Fruit fly (Drosophila melanogaster): Measurements from ENCODE around the gene CG14089.

The CG14089 gene

DNA sequence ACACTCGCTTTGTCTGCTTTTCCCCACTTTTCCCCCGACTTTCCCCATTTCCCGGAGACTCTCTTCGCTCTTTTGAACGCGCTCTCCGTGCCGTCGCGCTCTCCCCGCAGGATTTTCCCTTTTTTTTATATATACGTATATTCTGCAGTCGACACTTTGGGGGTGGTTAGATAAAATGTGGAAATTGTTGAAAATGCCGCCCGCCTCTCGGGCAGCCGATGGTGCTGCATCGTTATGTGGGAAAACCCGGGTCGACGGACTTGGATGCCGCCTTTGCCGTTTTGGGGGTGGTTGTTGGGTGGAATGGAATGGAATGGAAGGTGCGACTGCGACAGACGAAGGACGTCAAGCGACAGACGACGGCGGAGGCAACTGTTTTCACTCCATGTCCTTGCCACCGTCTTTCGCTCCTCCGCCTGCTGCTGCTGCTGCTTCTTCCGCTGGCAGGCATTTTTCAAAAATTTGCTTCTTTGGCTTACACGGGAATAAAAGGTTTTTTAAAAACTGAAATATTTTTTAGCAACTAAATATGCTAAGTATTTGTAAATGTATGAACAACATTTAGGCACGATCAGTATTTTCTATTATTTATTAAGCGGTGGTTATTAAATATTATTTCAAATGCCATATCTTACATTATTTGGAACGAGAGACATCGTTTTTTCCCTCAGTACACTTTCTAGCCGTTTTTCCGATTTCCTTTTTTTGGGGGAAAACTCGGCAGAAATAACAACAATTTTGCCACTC is 49.6 kb downstream of the CG14089 start:
- TF ChIP-seq Dll (optimal IDR thresholded peaks at IDR 0.05) (no peak), pan (optimal IDR thresholded peaks at IDR 0.05) (no peak), usp (GFP tag; optimal IDR thresholded peaks at IDR 0.05) (no peak), psq (optimal IDR thresholded peaks at IDR 0.05) (no peak), EcR (GFP tag; optimal IDR thresholded peaks at IDR 0.05) (no peak), CG8478 (optimal IDR thresholded peaks at IDR 0.05) (no peak)
